Fruit fly (Drosophila melanogaster): ENCODE data around the gene CG42246.

DNA sequence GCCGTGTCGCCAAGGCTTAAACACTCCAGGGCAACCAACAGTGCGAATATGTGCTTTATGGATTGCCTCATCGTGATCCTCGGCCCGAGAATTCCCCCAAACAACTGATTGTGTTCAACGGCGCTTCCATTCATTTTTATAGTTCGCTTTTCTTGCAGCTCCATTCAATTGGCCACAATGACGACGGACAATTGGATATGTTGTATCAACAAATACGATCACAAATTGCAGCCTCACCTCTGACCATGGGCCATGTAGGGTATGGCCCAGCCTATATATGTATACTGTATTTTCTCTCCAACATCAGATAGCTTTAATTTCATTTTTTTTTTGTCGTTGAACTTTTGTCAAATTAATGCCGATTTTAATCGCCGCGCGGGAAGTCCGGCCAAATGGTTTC lies 13.0 kb upstream of the CG42246 start, which contains the start of gene CG15036:
- TF ChIP-seq pad (GFP tag; optimal IDR thresholded peaks at IDR 0.05) (no peak), CG1620 (GFP tag; optimal IDR thresholded peaks at IDR 0.05) (no peak), CG7101 (tag; optimal IDR thresholded peaks at IDR 0.05) (no peak), Mnt (GFP tag; optimal IDR thresholded peaks at IDR 0.05) (no peak), kay (GFP tag; ENCODE audit: borderline replicate concordance) (no peak), CG7045 (GFP tag; optimal IDR thresholded peaks at IDR 0.05) (no peak), CG11617 (GFP tag; optimal IDR thresholded peaks at IDR 0.05) (no peak), CG33017 (tag; optimal IDR thresholded peaks at IDR 0.05) (no peak), Hr96 (GFP tag; optimal IDR thresholded peaks at IDR 0.05) (no peak), CG5204 (GFP tag; optimal IDR thresholded peaks at IDR 0.05) (no peak), cnc (optimal IDR thresholded peaks at IDR 0.05) (no peak)

All from whole organism, adult.